Fruit fly (Drosophila melanogaster) whole organism, adult: ENCODE measurements around the gene CG8861.

ENCODE experiments used
- CG11617 ChIP-seq: fragments of 200-800 bp; sonication (Bioruptor generic); optimal IDR thresholded peaks from 2 replicates; lab custom pipeline; 2017; ENCODE audit warnings: mild to moderate bottlenecking, missing biosample characterization, missing genetic modification reagents, missing genetic modification characterization
- CG12768 ChIP-seq: fragments of 200-800 bp; sonication (Bioruptor generic); optimal IDR thresholded peaks from 2 replicates; lab custom pipeline; 2017; ENCODE audit warnings: missing biosample characterization, missing genetic modification characterization, mild to moderate bottlenecking, moderate library complexity, missing genetic modification reagents
- CG1620 ChIP-seq: fragments of 200-800 bp; sonication (Bioruptor generic); optimal IDR thresholded peaks from 2 replicates; lab custom pipeline; 2016; ENCODE audit warnings: missing biosample characterization, missing genetic modification characterization
- CG33017 ChIP-seq: fragments of 200-800 bp; sonication (Bioruptor generic); optimal IDR thresholded peaks from 2 replicates; lab custom pipeline; 2018; ENCODE audit warnings: missing biosample characterization, mild to moderate bottlenecking, missing genetic modification characterization, moderate library complexity
- CG5204 ChIP-seq: fragments of 200-800 bp; sonication (Bioruptor generic); optimal IDR thresholded peaks from 2 replicates; lab custom pipeline; 2016; ENCODE audit warnings: missing biosample characterization, missing genetic modification characterization
- CG7101 ChIP-seq: fragments of 200-800 bp; sonication (Bioruptor generic); optimal IDR thresholded peaks from 2 replicates; lab custom pipeline; 2018; ENCODE audit warnings: missing biosample characterization, mild to moderate bottlenecking, missing genetic modification characterization, moderate library complexity
- Crg-1 ChIP-seq: fragments of 200-800 bp; sonication (Bioruptor generic); optimal IDR thresholded peaks from 2 replicates; lab custom pipeline; 2016; ENCODE audit warnings: missing biosample characterization, missing genetic modification characterization
- Hr96 ChIP-seq: fragments of 200-800 bp; sonication (Bioruptor generic); optimal IDR thresholded peaks from 2 replicates; lab custom pipeline; 2016; ENCODE audit warnings: missing biosample characterization, missing genetic modification characterization
- cic ChIP-seq: fragments of 200-800 bp; sonication (Bioruptor generic); optimal IDR thresholded peaks from 2 replicates; lab custom pipeline; 2017; ENCODE audit warnings: missing biosample characterization, mild to moderate bottlenecking, missing genetic modification characterization, moderate library complexity
- cnc ChIP-seq, 2 experiments: fragments of >200 bp; optimal IDR thresholded peaks; 2 replicates each; lab custom pipeline; 2017
- kay ChIP-seq: fragments of 200-800 bp; sonication (Bioruptor generic); peaks from one replicate; lab custom pipeline; 2016; ENCODE audit warnings: missing biosample characterization, missing genetic modification characterization, borderline replicate concordance
- tj ChIP-seq: fragments of 200-800 bp; sonication (Bioruptor generic); optimal IDR thresholded peaks from 3 replicates; lab custom pipeline; 2017; ENCODE audit warnings: missing biosample characterization, mild to moderate bottlenecking, missing genetic modification characterization, moderate library complexity

dm6 chr3R:9250868-9251267 is 77.4 kb downstream of the CG8861 start:
- TF ChIP-seq kay (GFP tag; lab: Kevin White, UChicago) = no peak
- no peak for TF ChIP-seq tj (GFP tag; lab: Kevin White, UChicago)
- TF ChIP-seq CG11617 (GFP tag; lab: Kevin White, UChicago) = no peak
- TF ChIP-seq cnc (optimal IDR thresholded peaks at IDR 0.05; lab: Kevin White, UChicago) = no peak
- TF ChIP-seq CG5204 = no peak
- TF ChIP-seq CG7101 (tag; lab: Kevin White, UChicago) = no peak
- TF ChIP-seq CG1620 (GFP tag; lab: Kevin White, UChicago) = no peak
- TF ChIP-seq cic (GFP tag; lab: Kevin White, UChicago) = no peak
- no peak for TF ChIP-seq CG12768 (GFP tag; lab: Kevin White, UChicago)
- no peak for TF ChIP-seq Crg-1 (GFP tag; lab: Kevin White, UChicago)
- TF ChIP-seq CG33017 = no peak
- no peak for TF ChIP-seq Hr96 (GFP tag; lab: Kevin White, UChicago)
